Worm (Caenorhabditis elegans) whole organism, L4 larva: ENCODE data around the gene fbxa-45.

ENCODE experiments used
- D1046.2 ChIP-seq: fragments of 200-800 bp; sonication (Bioruptor generic); IDR thresholded peaks from 2 replicates; pipeline ENCODE4 v1.3.6; 2022; ENCODE audit warnings: missing genetic modification characterization, missing compliant biosample characterization
- T20F7.1 ChIP-seq: fragments of 200-800 bp; sonication (Bioruptor generic); optimal IDR thresholded peaks from 2 replicates; lab custom pipeline; 2018; ENCODE audit warnings: mild to moderate bottlenecking, missing genetic modification characterization, missing compliant biosample characterization
- Y48G9A.11 ChIP-seq: fragments of 200-800 bp; sonication (Bioruptor generic); IDR thresholded peaks from 2 replicates; pipeline ENCODE4 v1.3.6; 2022; ENCODE audit warnings: missing genetic modification reagents, missing genetic modification characterization, missing compliant biosample characterization
- Y75B8A.6 ChIP-seq: fragments of 200-800 bp; sonication (Bioruptor generic); IDR thresholded peaks from 2 replicates; pipeline ENCODE4 v1.3.6; 2022; ENCODE audit warnings: missing genetic modification reagents, missing genetic modification characterization, missing compliant biosample characterization
- ZK546.5 ChIP-seq, 2 experiments: sonication (generic microtip); optimal IDR thresholded peaks; 2 replicates each; lab custom pipeline; 2017; ENCODE audit warnings: missing biosample characterization in 2 of 2, missing genetic modification characterization in 2 of 2
- attf-4 ChIP-seq: sonication (generic microtip); optimal IDR thresholded peaks from 3 replicates; lab custom pipeline; 2017; ENCODE audit warnings: missing biosample characterization, missing genetic modification characterization
- ceh-82 ChIP-seq: sonication (generic microtip); optimal IDR thresholded peaks from 2 replicates; lab custom pipeline; 2017; ENCODE audit warnings: missing biosample characterization, missing genetic modification characterization
- cey-2 ChIP-seq: sonication (generic microtip); optimal IDR thresholded peaks from 3 replicates; lab custom pipeline; 2017; ENCODE audit warnings: missing genetic modification characterization, mild to moderate bottlenecking, missing compliant biosample characterization, antibody characterized with exemption, borderline replicate concordance; ENCODE audit not compliant: insufficient read depth
- dmd-9 ChIP-seq: fragments of 200-800 bp; sonication (Bioruptor generic); IDR thresholded peaks from 2 replicates; pipeline ENCODE4 v1.3.6; 2022; ENCODE audit warnings: missing genetic modification reagents, missing genetic modification characterization, missing compliant biosample characterization
- dpl-1 ChIP-seq: fragments of 150-350 bp; optimal IDR thresholded peaks from 2 replicates; lab custom pipeline; 2014; ENCODE audit warnings: missing biosample characterization, missing genetic modification reagents, missing genetic modification characterization
- dve-1 ChIP-seq: sonication (generic microtip); optimal IDR thresholded peaks from 2 replicates; lab custom pipeline; 2017; ENCODE audit warnings: antibody characterized with exemption, mild to moderate bottlenecking, missing genetic modification characterization, missing compliant biosample characterization; ENCODE audit not compliant: insufficient read depth
- egl-27 ChIP-seq: sonication (generic microtip); optimal IDR thresholded peaks from 3 replicates; lab custom pipeline; 2017; ENCODE audit warnings: missing biosample characterization, missing genetic modification reagents, missing genetic modification characterization
- hlh-11 ChIP-seq: fragments of 200-800 bp; sonication (Bioruptor generic); optimal IDR thresholded peaks from 2 replicates; lab custom pipeline; 2018; ENCODE audit warnings: mild to moderate bottlenecking, missing genetic modification characterization, missing compliant biosample characterization
- hmg-1.1 ChIP-seq: fragments of 200-800 bp; sonication (Bioruptor generic); IDR thresholded peaks from 2 replicates; pipeline ENCODE4 v1.3.6; 2022; ENCODE audit warnings: missing genetic modification reagents, missing genetic modification characterization, missing compliant biosample characterization
- jun-1 ChIP-seq: fragments of 150-350 bp; optimal IDR thresholded peaks from 2 replicates; lab custom pipeline; 2014; ENCODE audit warnings: missing biosample characterization, missing genetic modification reagents, missing genetic modification characterization
- lin-1 ChIP-seq: fragments of 200-800 bp; sonication (Bioruptor generic); IDR thresholded peaks from 2 replicates; pipeline ENCODE4 v1.3.6; 2022; ENCODE audit warnings: missing genetic modification reagents, missing genetic modification characterization, missing compliant biosample characterization
- lin-29 ChIP-seq: fragments of 200-800 bp; sonication (Bioruptor generic); IDR thresholded peaks from 2 replicates; pipeline ENCODE4 v1.3.6; 2022; ENCODE audit warnings: missing genetic modification reagents, missing genetic modification characterization, missing compliant biosample characterization
- lin-38 ChIP-seq: fragments of 200-800 bp; sonication (Bioruptor generic); IDR thresholded peaks from 2 replicates; pipeline ENCODE4 v1.3.6; 2022; ENCODE audit warnings: missing genetic modification reagents, missing genetic modification characterization, missing compliant biosample characterization
- lir-3 ChIP-seq: sonication (generic microtip); optimal IDR thresholded peaks from 2 replicates; lab custom pipeline; 2016; ENCODE audit warnings: mild to moderate bottlenecking, missing genetic modification characterization, missing compliant biosample characterization
- madf-5 ChIP-seq, 2 experiments: fragments of 200-800 bp; sonication (Bioruptor generic); IDR thresholded peaks; 2 replicates each; pipeline ENCODE4 v1.3.6; 2022; ENCODE audit warnings: missing compliant biosample characterization in 2 of 2, missing genetic modification characterization in 2 of 2
- mdt-29 ChIP-seq: fragments of 200-800 bp; sonication (Bioruptor generic); IDR thresholded peaks from 2 replicates; pipeline ENCODE4 v1.3.6; 2022; ENCODE audit warnings: missing genetic modification reagents, missing genetic modification characterization, missing compliant biosample characterization
- mep-1 ChIP-seq: fragments of 150-350 bp; sonication (generic microtip); optimal IDR thresholded peaks from 3 replicates; lab custom pipeline; 2014; ENCODE audit warnings: missing biosample characterization, missing genetic modification characterization
- nhr-10 ChIP-seq: fragments of 150-350 bp; optimal IDR thresholded peaks from 2 replicates; lab custom pipeline; 2014; ENCODE audit warnings: missing biosample characterization, missing genetic modification characterization
- nhr-102 ChIP-seq: sonication (generic microtip); optimal IDR thresholded peaks from 2 replicates; lab custom pipeline; 2016; ENCODE audit warnings: mild to moderate bottlenecking, missing genetic modification characterization, moderate library complexity, missing compliant biosample characterization
- nhr-11 ChIP-seq: fragments of 150-350 bp; optimal IDR thresholded peaks from 2 replicates; lab custom pipeline; 2014; ENCODE audit warnings: missing biosample characterization, missing genetic modification characterization
- nhr-25 ChIP-seq: sonication (generic microtip); optimal IDR thresholded peaks from 2 replicates; lab custom pipeline; 2017; ENCODE audit warnings: missing genetic modification characterization, mild to moderate bottlenecking, missing compliant biosample characterization, antibody characterized with exemption, moderate library complexity, borderline replicate concordance; ENCODE audit not compliant: insufficient read depth
- nhr-28 ChIP-seq: fragments of 150-350 bp; optimal IDR thresholded peaks from 2 replicates; lab custom pipeline; 2014; ENCODE audit warnings: missing biosample characterization, missing genetic modification characterization
- nhr-6 ChIP-seq: fragments of 150-350 bp; optimal IDR thresholded peaks from 2 replicates; lab custom pipeline; 2014; ENCODE audit warnings: missing biosample characterization, missing genetic modification characterization
- nhr-76 ChIP-seq: fragments of 150-350 bp; optimal IDR thresholded peaks from 2 replicates; lab custom pipeline; 2014; ENCODE audit warnings: missing biosample characterization, missing genetic modification characterization
- pqm-1 ChIP-seq: sonication (generic microtip); optimal IDR thresholded peaks from 2 replicates; lab custom pipeline; 2017; ENCODE audit warnings: missing biosample characterization, missing genetic modification characterization
- set-16 ChIP-seq: fragments of 200-800 bp; sonication (Bioruptor generic); IDR thresholded peaks from 2 replicates; pipeline ENCODE4 v1.3.6; 2022; ENCODE audit warnings: missing genetic modification reagents, missing genetic modification characterization, missing compliant biosample characterization
- spr-1 ChIP-seq: sonication (generic microtip); optimal IDR thresholded peaks from 2 replicates; lab custom pipeline; 2016; ENCODE audit warnings: mild to moderate bottlenecking, missing genetic modification characterization, missing compliant biosample characterization
- tag-97 ChIP-seq: fragments of 200-800 bp; sonication (Bioruptor generic); IDR thresholded peaks from 2 replicates; pipeline ENCODE4 v1.3.6; 2022; ENCODE audit warnings: missing genetic modification characterization, missing compliant biosample characterization
- unc-62 ChIP-seq, 3 experiments: fragments of 150-350 bp in 1 of 3; sonication (generic microtip); optimal IDR thresholded peaks in 2 of 3; peaks in 1 of 3; 1 replicate in 1 of 3; 2 replicates in 2 of 3; lab custom pipeline; 2014 to 2017; ENCODE audit warnings: missing biosample characterization in 3 of 3, missing genetic modification characterization in 3 of 3, missing genetic modification reagents in 3 of 3, missing genotype in 1 of 3
- vab-7 ChIP-seq: fragments of 200-800 bp; sonication (Bioruptor generic); IDR thresholded peaks from 2 replicates; pipeline ENCODE4 v1.3.6; 2022; ENCODE audit warnings: missing genetic modification reagents, missing genetic modification characterization, missing compliant biosample characterization
- zip-2 ChIP-seq: fragments of 150-350 bp; optimal IDR thresholded peaks from 2 replicates; lab custom pipeline; 2014; ENCODE audit warnings: missing biosample characterization, missing genetic modification characterization

fbxa-45 gene

DNA sequence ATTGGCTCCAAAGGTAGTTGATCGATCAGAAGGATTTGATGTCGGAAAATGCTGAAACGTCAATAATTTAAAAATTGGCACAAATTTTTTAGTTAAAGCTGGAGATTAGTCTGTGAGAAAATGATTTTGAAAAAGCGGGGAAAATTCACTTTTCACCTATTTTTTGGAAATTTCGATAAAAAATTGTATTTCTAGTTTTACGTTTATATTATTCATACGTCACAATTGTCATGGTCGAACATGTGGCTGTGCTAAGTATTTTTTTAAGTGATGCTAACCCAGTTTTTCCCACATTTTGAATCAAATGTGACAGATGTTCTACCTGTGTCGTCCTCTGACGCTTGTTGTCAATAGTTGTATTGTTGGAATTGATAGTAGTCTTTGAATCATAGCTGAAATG is 19.7 kb downstream of the fbxa-45 start:
- TF ChIP-seq unc-62 (GFP tag; optimal IDR thresholded peaks at IDR 0.05 in 1 of 2; lab: Kevin White, UChicago) (peak in 1 of 2 experiments; percentile 94), unc-62 (tag; optimal IDR thresholded peaks at IDR 0.05; lab: Kevin White, UChicago) (no peak), T20F7.1 (GFP tag; lab: Kevin White, UChicago) (no peak), dmd-9 (no peak), set-16 (no peak)

DNA sequence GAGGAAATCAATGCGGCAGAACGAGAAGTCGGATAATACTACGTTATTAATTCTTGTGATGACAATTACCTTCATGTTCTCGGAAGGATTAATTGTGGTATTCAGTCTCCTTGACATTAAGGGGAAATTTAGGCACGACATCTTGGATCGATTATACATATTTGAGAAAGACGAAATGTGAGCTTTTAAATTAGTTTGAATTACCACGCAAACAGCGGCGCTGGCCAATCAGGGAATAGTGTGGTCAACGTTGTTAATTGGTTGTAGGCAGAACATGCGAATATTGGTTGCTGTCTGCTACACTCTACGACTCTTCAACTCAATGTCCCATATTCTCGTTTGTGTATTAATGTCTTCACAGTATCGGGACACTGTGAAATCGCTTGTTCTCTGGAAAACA is 24.3 kb downstream of the fbxa-45 start, which contains the start of gene F49A5.10:
Gene F49A5.10, plus strand, starts transcription at position 301 of the 400 bp plus-strand sequence.
- TF ChIP-seq Y48G9A.11 (GFP tag; lab: Robert Waterston, UW) (no peak), hmg-1.1 (GFP tag; lab: Robert Waterston, UW) (no peak), nhr-102 (tag; lab: Kevin White, UChicago) (no peak), lin-29 (GFP tag; lab: Robert Waterston, UW) (no peak), D1046.2 (GFP tag; lab: Robert Waterston, UW) (no peak)
- TF ChIP-seq, all 104 proteins: peak for 0

DNA sequence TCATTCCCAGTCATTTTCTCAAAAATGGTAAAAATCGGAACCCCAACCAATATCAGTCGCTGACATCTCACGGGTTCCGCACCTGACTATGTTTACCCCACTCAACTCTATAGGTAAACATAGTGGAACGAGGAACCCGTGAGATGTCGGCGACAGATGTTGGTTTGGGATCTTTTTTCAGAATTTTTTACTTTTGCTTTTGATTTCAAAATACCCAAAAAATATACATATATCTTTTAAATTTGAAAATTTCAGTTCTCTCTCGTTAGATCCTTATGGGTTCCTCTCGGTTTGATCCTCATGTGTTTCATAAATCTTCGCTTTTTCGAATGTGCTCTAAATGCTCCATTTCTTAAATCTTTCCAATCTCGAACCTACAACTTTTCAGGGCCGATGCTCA is 25.6 kb downstream of the fbxa-45 start, which contains the start of gene srw-23:
Gene srw-23, plus strand, starts transcription at position 301 of the 400 bp plus-strand sequence.
- no peak for TF ChIP-seq nhr-10 (tag; lab: Kevin White, UChicago)
- TF ChIP-seq mep-1 = no peak
- TF ChIP-seq nhr-6 (tag; lab: Kevin White, UChicago) = no peak
- TF ChIP-seq unc-62 (GFP tag; optimal IDR thresholded peaks at IDR 0.05 in 1 of 2; lab: Kevin White, UChicago) = peak in 1 of 2 experiments; percentile 28
- TF ChIP-seq unc-62 (tag; optimal IDR thresholded peaks at IDR 0.05; lab: Kevin White, UChicago) = no peak
- TF ChIP-seq pqm-1 = no peak

DNA sequence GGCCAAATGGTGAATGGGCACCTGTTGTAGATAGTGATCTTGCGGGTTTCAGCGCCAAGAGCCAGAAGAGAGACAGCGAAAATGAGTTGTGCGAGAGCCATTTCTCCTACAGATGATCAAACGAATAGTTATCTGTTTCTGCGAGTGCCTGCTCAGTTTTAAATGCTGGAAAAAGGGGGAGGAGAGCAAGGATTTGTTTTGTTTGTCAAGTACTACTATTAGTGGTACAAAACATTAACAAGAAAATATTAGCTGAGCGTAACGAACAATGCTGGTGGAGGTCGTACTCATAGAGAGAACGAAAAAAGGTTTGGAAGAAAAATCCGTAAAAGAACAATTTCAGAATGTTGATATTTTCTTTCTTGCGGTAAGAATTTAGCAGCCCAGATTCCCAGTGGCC is 27.9 kb downstream of the fbxa-45 start, which contains the start of gene thn-4:
Gene thn-4, minus strand, starts transcription at position 101 of the 400 bp plus-strand sequence.
- no peak for TF ChIP-seq ceh-82 (tag; lab: Kevin White, UChicago)
- TF ChIP-seq cey-2 (tag; lab: Kevin White, UChicago) = no peak
- TF ChIP-seq attf-4 = no peak
- TF ChIP-seq Y48G9A.11 (GFP tag; lab: Robert Waterston, UW) = no peak
- no peak for TF ChIP-seq Y75B8A.6 (GFP tag; lab: Robert Waterston, UW)
- no peak for TF ChIP-seq hlh-11
- TF ChIP-seq madf-5 (GFP tag; IDR thresholded peaks at IDR 0.05; lab: Robert Waterston, UW) = no peak
- TF ChIP-seq ZK546.5 (tag; optimal IDR thresholded peaks at IDR 0.05; lab: Kevin White, UChicago) = no peak
- TF ChIP-seq lir-3 (tag; lab: Kevin White, UChicago) = no peak
- no peak for TF ChIP-seq vab-7 (GFP tag; lab: Robert Waterston, UW)
- no peak for TF ChIP-seq lin-1 (GFP tag; lab: Robert Waterston, UW)
- TF ChIP-seq dve-1 (tag; lab: Kevin White, UChicago) = no peak
- no peak for TF ChIP-seq lin-38 (GFP tag; lab: Robert Waterston, UW)
- no peak for TF ChIP-seq pqm-1
- TF ChIP-seq tag-97 (GFP tag; lab: Robert Waterston, UW) = no peak
- no peak for TF ChIP-seq nhr-6 (tag; lab: Kevin White, UChicago)
- no peak for TF ChIP-seq nhr-11 (tag; lab: Kevin White, UChicago)
- no peak for TF ChIP-seq nhr-28 (tag; lab: Kevin White, UChicago)
- TF ChIP-seq zip-2 = no peak
- no peak for TF ChIP-seq hmg-1.1 (GFP tag; lab: Robert Waterston, UW)

DNA sequence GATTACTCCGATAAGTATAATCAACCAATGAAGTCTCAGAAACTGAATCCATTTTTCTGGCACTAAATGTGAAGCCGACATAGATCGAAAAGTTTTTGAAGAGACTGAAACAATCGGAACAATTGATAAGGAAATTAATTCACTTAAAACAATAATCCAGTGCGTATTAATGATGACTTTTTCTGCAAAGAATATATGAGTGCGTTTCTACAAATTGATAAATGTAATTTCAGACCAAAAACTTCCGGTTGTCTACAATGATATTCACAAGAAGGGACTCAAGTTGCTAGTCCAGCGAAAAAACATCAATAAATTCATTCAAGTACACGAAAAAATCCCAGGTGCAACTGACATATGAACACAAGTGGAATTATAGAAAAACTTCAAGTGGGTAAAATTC is 29.5 kb downstream of the fbxa-45 start, which contains the start of gene clec-33:
Gene clec-33, minus strand, starts transcription at position 101 of the 400 bp plus-strand sequence.
- no peak for TF ChIP-seq dpl-1
- no peak for TF ChIP-seq spr-1
- TF ChIP-seq nhr-102 (tag; lab: Kevin White, UChicago) = no peak
- no peak for TF ChIP-seq jun-1
- no peak for TF ChIP-seq hmg-1.1 (GFP tag; lab: Robert Waterston, UW)
- TF ChIP-seq mdt-29 (GFP tag; lab: Robert Waterston, UW) = no peak
- TF ChIP-seq nhr-76 (tag; lab: Kevin White, UChicago) = no peak
- no peak for TF ChIP-seq egl-27 (tag; lab: Kevin White, UChicago)
- TF ChIP-seq nhr-25 (tag; lab: Kevin White, UChicago) = no peak
